Fruit fly (Drosophila melanogaster): ENCODE results near the gene SNCF.

DNA sequence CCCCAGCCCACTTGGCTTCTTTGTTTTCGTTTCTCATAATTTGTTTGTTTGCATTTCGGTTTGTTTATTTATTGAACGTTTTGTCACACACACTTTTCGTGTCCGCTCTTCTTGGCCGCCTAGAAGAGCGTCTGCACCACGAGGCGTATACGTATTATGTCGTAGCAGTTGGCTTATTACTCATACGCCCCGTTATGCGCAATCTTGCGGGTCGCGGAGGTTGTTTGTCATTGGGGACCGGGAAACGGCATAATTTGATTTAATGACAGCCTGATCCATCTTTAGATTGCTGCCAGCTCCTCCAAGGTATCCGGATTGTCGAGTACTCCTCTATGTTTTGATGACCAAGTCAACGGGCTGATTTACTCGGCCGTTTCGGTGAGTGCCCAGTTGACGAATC is 41.8 kb downstream of the SNCF start:
- TF ChIP-seq Dll (optimal IDR thresholded peaks at IDR 0.05) = no peak
- no peak for TF ChIP-seq psq (optimal IDR thresholded peaks at IDR 0.05)
- no peak for TF ChIP-seq pan (optimal IDR thresholded peaks at IDR 0.05)
- TF ChIP-seq usp (GFP tag; optimal IDR thresholded peaks at IDR 0.05) = no peak
- no peak for TF ChIP-seq EcR (GFP tag; optimal IDR thresholded peaks at IDR 0.05)

Measured in whole organism.